Fruit fly (Drosophila melanogaster): ENCODE data around the gene CG5281.

Gene CG5281

dm6 chr3R:11409667-11410137 lies 25.9 kb upstream of the CG5281 start, which contains the start of the genes mgr and Irbp (continued):
- TF ChIP-seq CG2678 (tag; optimal IDR thresholded peaks at IDR 0.05) (no peak), bsh (GFP tag; optimal IDR thresholded peaks at IDR 0.05) (peak in 1 of 2 experiments; percentile 95), cato (GFP tag; optimal IDR thresholded peaks at IDR 0.05; ENCODE audit: borderline replicate concordance) (peak; percentile 76), lab (GFP tag; optimal IDR thresholded peaks at IDR 0.05) (peak; percentile 96), BEAF-32 (GFP tag; optimal IDR thresholded peaks at IDR 0.05) (peak; percentile 75), vnd (GFP tag; IDR thresholded peaks at IDR 0.05; ENCODE audit: partially characterized antibody) (peak; percentile 83), Atf-2 (GFP tag; optimal IDR thresholded peaks at IDR 0.05) (peak; percentile 11), dpn (GFP tag; optimal IDR thresholded peaks at IDR 0.05) (peak; percentile 18 to 92), H2.0 (GFP tag; IDR thresholded peaks at IDR 0.05) (peak; percentile 92), CTCF (GFP tag; optimal IDR thresholded peaks at IDR 0.05) (peak; percentile 23), CG18011 (GFP tag; optimal IDR thresholded peaks at IDR 0.05) (peak; percentile 83), dmrt11E (tag; optimal IDR thresholded peaks at IDR 0.05) (peak; percentile 95), CHES-1-like (GFP tag; optimal IDR thresholded peaks at IDR 0.05) (peak; percentile 46), CG2875 (GFP tag; optimal IDR thresholded peaks at IDR 0.05) (peak; percentile 79), CG2199 (GFP tag; IDR thresholded peaks at IDR 0.05) (peak; percentile 81; the same call in 1 of the 3 replicates), CG9817 (tag; optimal IDR thresholded peaks at IDR 0.05) (peak; percentile 92), bbx (GFP tag; IDR thresholded peaks at IDR 0.05; ENCODE audit: partially characterized antibody) (peak; percentile 78), sisA (GFP tag; IDR thresholded peaks at IDR 0.05) (peak; percentile 91), en (GFP tag; optimal IDR thresholded peaks at IDR 0.05) (no peak), CG11398 (GFP tag; optimal IDR thresholded peaks at IDR 0.05) (no peak), chm (GFP tag; IDR thresholded peaks at IDR 0.05) (peak; percentile 84), CG15073 (GFP tag; optimal IDR thresholded peaks at IDR 0.05) (no peak), chinmo (GFP tag; IDR thresholded peaks at IDR 0.05; ENCODE audit: partially characterized antibody) (no peak), croc (GFP tag; conservative IDR thresholded peaks at IDR 0.05) (peak; percentile 87), Oaz (GFP tag; IDR thresholded peaks at IDR 0.05) (peak; percentile 91), chn (GFP tag; optimal IDR thresholded peaks at IDR 0.05) (peak; percentile 53), Stat92E (GFP tag; optimal IDR thresholded peaks at IDR 0.05) (peak in 1 of 3 experiments; percentile 77), peb (GFP tag; IDR thresholded peaks at IDR 0.05) (peak; percentile 70), wor (GFP tag; IDR thresholded peaks at IDR 0.05) (peak; percentile 89), CG4820 (GFP tag; optimal IDR thresholded peaks at IDR 0.05) (peak; percentile 85), psq (GFP tag; optimal IDR thresholded peaks at IDR 0.05) (peak; percentile 80), CG1832 (GFP tag; optimal IDR thresholded peaks at IDR 0.05) (no peak), CG14710 (tag; optimal IDR thresholded peaks at IDR 0.05) (peak; percentile 94), TFAM (GFP tag; optimal IDR thresholded peaks at IDR 0.05) (peak; percentile 3), CG9215 (GFP tag; IDR thresholded peaks at IDR 0.05) (peak; percentile 93), dati (GFP tag; IDR thresholded peaks at IDR 0.05) (no peak), Jarid2 (GFP tag; optimal IDR thresholded peaks at IDR 0.05) (peak; percentile 32), CG12744 (GFP tag; optimal IDR thresholded peaks at IDR 0.05) (no peak), CG6272 (GFP tag; IDR thresholded peaks at IDR 0.05) (peak; percentile 95), hth (optimal IDR thresholded peaks at IDR 0.05) (no peak), CG43689 (GFP tag; IDR thresholded peaks at IDR 0.05) (peak; percentile 78), Deaf1 (tag; optimal IDR thresholded peaks at IDR 0.05) (no peak), CG33557 (GFP tag; optimal IDR thresholded peaks at IDR 0.05) (peak; percentile 91), ewg (GFP tag; optimal IDR thresholded peaks at IDR 0.05) (peak; percentile 83), kni (GFP tag; optimal IDR thresholded peaks at IDR 0.05) (no peak), CG32532 (GFP tag; IDR thresholded peaks at IDR 0.05) (peak; percentile 96), CG9727 (GFP tag; optimal IDR thresholded peaks at IDR 0.05) (peak; percentile 94), Mes4 (GFP tag; optimal IDR thresholded peaks at IDR 0.05) (peak; percentile 11), pum (GFP tag; optimal IDR thresholded peaks at IDR 0.05) (peak; percentile 25), yki (optimal IDR thresholded peaks at IDR 0.05) (no peak), gsb (GFP tag; IDR thresholded peaks at IDR 0.05) (peak; percentile 89)

All from whole organism, embryonic.